Fruit fly (Drosophila melanogaster): ENCODE measurements around the gene CG32152.

The CG32152 gene

DNA sequence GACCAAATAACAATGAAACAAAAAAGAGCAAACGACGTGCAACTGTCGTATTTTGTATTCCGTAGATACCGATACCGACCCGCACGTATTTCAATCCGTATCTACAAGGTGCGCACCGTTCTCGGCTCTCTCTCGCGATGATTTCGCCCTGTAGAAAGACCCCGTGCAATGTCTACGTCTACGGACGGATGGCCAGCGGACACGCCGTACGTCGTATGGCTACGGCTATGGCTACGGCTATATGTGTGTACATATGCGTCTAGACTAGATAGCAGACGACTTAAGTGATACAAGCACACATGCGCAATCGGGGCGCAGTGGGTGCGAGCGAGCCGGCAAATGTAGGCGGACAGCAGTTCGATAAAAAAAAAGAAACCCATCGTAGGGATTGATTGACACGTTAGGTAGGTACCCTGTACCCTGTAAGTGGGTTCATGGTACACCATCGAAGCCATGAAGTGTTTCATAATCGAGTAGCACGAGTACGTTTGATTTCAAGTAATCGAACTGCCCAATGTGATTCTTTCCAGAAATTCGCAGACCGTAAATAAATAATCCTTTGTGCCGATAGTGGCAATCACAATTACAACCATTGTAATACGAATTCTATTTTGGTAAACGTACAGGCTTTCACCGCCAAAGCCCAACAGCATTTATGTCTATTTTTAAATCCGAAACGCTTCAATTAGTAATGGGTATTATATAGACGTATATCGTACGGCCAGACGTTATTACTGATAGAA lies 5.8 kb upstream of the CG32152 start (continued):
- TF ChIP-seq Eip74EF (GFP tag; optimal IDR thresholded peaks at IDR 0.05) = no peak
- no peak for TF ChIP-seq CG4404 (GFP tag; IDR thresholded peaks at IDR 0.05)
- no peak for TF ChIP-seq chm (GFP tag; IDR thresholded peaks at IDR 0.05)
- TF ChIP-seq CG2678 (tag; optimal IDR thresholded peaks at IDR 0.05) = peak; percentile 47
- TF ChIP-seq CG2889 (GFP tag; IDR thresholded peaks at IDR 0.05) = no peak
- no peak for TF ChIP-seq CG8388 (GFP tag; optimal IDR thresholded peaks at IDR 0.05)
- TF ChIP-seq corto (GFP tag; optimal IDR thresholded peaks at IDR 0.05) = no peak
- TF ChIP-seq Dek (tag; optimal IDR thresholded peaks at IDR 0.05) = no peak
- no peak for TF ChIP-seq CG9876 (GFP tag; optimal IDR thresholded peaks at IDR 0.05)
- peak; percentile 35 for TF ChIP-seq cg (GFP tag; optimal IDR thresholded peaks at IDR 0.05)
- no peak for TF ChIP-seq CG7271 (tag; optimal IDR thresholded peaks at IDR 0.05)
- TF ChIP-seq CG6175 (GFP tag; IDR thresholded peaks at IDR 0.05) = no peak
- TF ChIP-seq ham (GFP tag; IDR thresholded peaks at IDR 0.05) = no peak
- no peak for TF ChIP-seq Bgb (GFP tag; IDR thresholded peaks at IDR 0.05; ENCODE audit: partially characterized antibody)
- TF ChIP-seq Ets65A (GFP tag) = peak; percentile 72
- no peak for TF ChIP-seq Hr3 (GFP tag; optimal IDR thresholded peaks at IDR 0.05)
- TF ChIP-seq pan (optimal IDR thresholded peaks at IDR 0.05) = no peak
- TF ChIP-seq pan (GFP tag; optimal IDR thresholded peaks at IDR 0.05 in 1 of 2, IDR thresholded peaks at IDR 0.05 in 1 of 2) = peak in 1 of 2 experiments; percentile 26
- peak; percentile 24 for TF ChIP-seq CG16863 (GFP tag; optimal IDR thresholded peaks at IDR 0.05)
- no peak for TF ChIP-seq gsb-n (tag; optimal IDR thresholded peaks at IDR 0.05)
- TF ChIP-seq CG8290 (GFP tag; optimal IDR thresholded peaks at IDR 0.05) = no peak
- peak in 1 of 2 experiments; percentile 32 for TF ChIP-seq CG8290 (tag; optimal IDR thresholded peaks at IDR 0.05)
- TF ChIP-seq dpn (GFP tag; optimal IDR thresholded peaks at IDR 0.05) = peak; percentile 8 to 35
- no peak; the same call in 1 of the 2 replicates for TF ChIP-seq CG9932 (GFP tag; IDR thresholded peaks at IDR 0.05)
- TF ChIP-seq CG9609 (GFP tag; optimal IDR thresholded peaks at IDR 0.05) = no peak
- TF ChIP-seq sisA (GFP tag; IDR thresholded peaks at IDR 0.05) = no peak
- no peak for TF ChIP-seq CG17802 (tag; optimal IDR thresholded peaks at IDR 0.05)
- no peak for TF ChIP-seq tup (GFP tag; optimal IDR thresholded peaks at IDR 0.05)
- TF ChIP-seq sens (GFP tag) = peak; percentile 31
- no peak for TF ChIP-seq unpg (GFP tag; optimal IDR thresholded peaks at IDR 0.05)
- peak; percentile 87; the same call in 3 of the 4 replicates for TF ChIP-seq chinmo (GFP tag; IDR thresholded peaks at IDR 0.05; ENCODE audit: partially characterized antibody)
- TF ChIP-seq CG18011 (GFP tag; optimal IDR thresholded peaks at IDR 0.05) = no peak
- TF ChIP-seq Dfd (GFP tag; optimal IDR thresholded peaks at IDR 0.05) = no peak
- no peak for TF ChIP-seq CG10654 (GFP tag; optimal IDR thresholded peaks at IDR 0.05)
- TF ChIP-seq pnt (GFP tag; optimal IDR thresholded peaks at IDR 0.05) = no peak
- 0 out of 3 replicates have a peak, but pooled peaks have one; percentile 49 for TF ChIP-seq CG7357 (GFP tag; IDR thresholded peaks at IDR 0.05)
- no peak for TF ChIP-seq dimm (GFP tag; IDR thresholded peaks at IDR 0.05)
- no peak for TF ChIP-seq CG14860 (GFP tag; IDR thresholded peaks at IDR 0.05; ENCODE audit: partially characterized antibody)
- TF ChIP-seq eve (GFP tag; optimal IDR thresholded peaks at IDR 0.05) = no peak
- peak; percentile 6 for TF ChIP-seq Xbp1 (GFP tag; optimal IDR thresholded peaks at IDR 0.05)
- TF ChIP-seq Lim3 (GFP tag; IDR thresholded peaks at IDR 0.05) = no peak
- no peak for TF ChIP-seq CG8359 (GFP tag; optimal IDR thresholded peaks at IDR 0.05; ENCODE audit: borderline replicate concordance)
- TF ChIP-seq Nf-YC (tag; optimal IDR thresholded peaks at IDR 0.05) = no peak
- TF ChIP-seq schlank (tag; optimal IDR thresholded peaks at IDR 0.05) = no peak
- no peak; the same call in 2 of the 3 replicates for TF ChIP-seq CG11093 (GFP tag; IDR thresholded peaks at IDR 0.05)
- no peak for TF ChIP-seq CG4617 (GFP tag; optimal IDR thresholded peaks at IDR 0.05; ENCODE audit: borderline replicate concordance)
- TF ChIP-seq Pdp1 (GFP tag; optimal IDR thresholded peaks at IDR 0.05) = peak in 1 of 2 experiments; percentile 21
- TF ChIP-seq ac (GFP tag; optimal IDR thresholded peaks at IDR 0.05) = no peak
- no peak for TF ChIP-seq CG15514 (GFP tag; optimal IDR thresholded peaks at IDR 0.05)
- no peak for TF ChIP-seq CG43689 (GFP tag; IDR thresholded peaks at IDR 0.05)
